Fruit fly (Drosophila melanogaster): ENCODE data around the gene CG34244.
A peak's percentile ranks its signal among the peaks of the same experiment; 100 is the strongest.

- TF ChIP-seq ovo (GFP tag; optimal IDR thresholded peaks at IDR 0.05) (peak; percentile 99), toe (GFP tag; optimal IDR thresholded peaks at IDR 0.05) (peak; percentile 90), Mnt (GFP tag; optimal IDR thresholded peaks at IDR 0.05) (peak; percentile 77), Crg-1 (GFP tag; optimal IDR thresholded peaks at IDR 0.05) (peak; percentile 99), tj (GFP tag; optimal IDR thresholded peaks at IDR 0.05) (peak; percentile 34), Clk (GFP tag; optimal IDR thresholded peaks at IDR 0.05) (peak; percentile 85), cnc (optimal IDR thresholded peaks at IDR 0.05) (no peak), CG11617 (GFP tag; optimal IDR thresholded peaks at IDR 0.05) (peak; percentile 90)
Observed at dm6 chr3L:14217677-14218254, 18.0 kb downstream of the CG34244 start, which contains the start of gene CG7768.
